Fruit fly (Drosophila melanogaster): ENCODE measurements around the gene CG13385.

CG13385 gene

dm6 chr2L:8417562-8417961, 21.1 kb downstream of the CG13385 start:
- TF ChIP-seq CG12605 (GFP tag; IDR thresholded peaks at IDR 0.05): no peak

- no peak for TF ChIP-seq D1 (tag; optimal IDR thresholded peaks at IDR 0.05)
- TF ChIP-seq CG13204 (GFP tag; optimal IDR thresholded peaks at IDR 0.05): peak; percentile 18
- TF ChIP-seq CG12605 (GFP tag; IDR thresholded peaks at IDR 0.05): no peak
- peak; percentile 44 for TF ChIP-seq gl (tag; optimal IDR thresholded peaks at IDR 0.05)
These were observed 21.9 kb downstream of the CG13385 start for dm6 chr2L:8418113-8418885.

dm6 chr2L:8419382-8419940, 23.0 kb downstream of the CG13385 start:
- TF ChIP-seq CG34367 (tag; optimal IDR thresholded peaks at IDR 0.05) (no peak), EcR (GFP tag; optimal IDR thresholded peaks at IDR 0.05) (peak; percentile 94), CG4496 (GFP tag; IDR thresholded peaks at IDR 0.05) (peak; percentile 43; the same call in 1 of the 3 replicates), CG12605 (GFP tag; IDR thresholded peaks at IDR 0.05) (0 out of 2 replicates have a peak, but pooled peaks have one; percentile 18), CG14655 (GFP tag; optimal IDR thresholded peaks at IDR 0.05) (peak; percentile 1), Pif1B (GFP tag; optimal IDR thresholded peaks at IDR 0.05) (no peak), CG8159 (tag; optimal IDR thresholded peaks at IDR 0.05) (no peak), gl (tag; optimal IDR thresholded peaks at IDR 0.05) (peak; percentile 58), CG13204 (GFP tag; optimal IDR thresholded peaks at IDR 0.05) (peak; percentile 75), CG15710 (tag; optimal IDR thresholded peaks at IDR 0.05) (peak; percentile 28)

- TF ChIP-seq CG4496 (GFP tag; IDR thresholded peaks at IDR 0.05) (peak; percentile 57; the same call in 1 of the 3 replicates), Ets98B (GFP tag; IDR thresholded peaks at IDR 0.05) (no peak), CG15710 (tag; optimal IDR thresholded peaks at IDR 0.05) (peak; percentile 11), Snoo (tag; optimal IDR thresholded peaks at IDR 0.05) (no peak), CG17806 (tag; optimal IDR thresholded peaks at IDR 0.05) (peak; percentile 24), Pif1B (GFP tag; optimal IDR thresholded peaks at IDR 0.05) (peak; percentile 6), fd96Ca (GFP tag; IDR thresholded peaks at IDR 0.05) (no peak), CG34367 (tag; optimal IDR thresholded peaks at IDR 0.05) (peak; percentile 43), CG32121 (GFP tag; IDR thresholded peaks at IDR 0.05) (no peak), CG12605 (GFP tag; IDR thresholded peaks at IDR 0.05) (peak; percentile 36; the same call in 1 of the 2 replicates), CG10348 (GFP tag; IDR thresholded peaks at IDR 0.05) (no peak), CG13204 (GFP tag; optimal IDR thresholded peaks at IDR 0.05) (peak; percentile 66), CG9948 (tag; optimal IDR thresholded peaks at IDR 0.05) (no peak), CG8159 (tag; optimal IDR thresholded peaks at IDR 0.05) (peak; percentile 38), EcR (GFP tag; optimal IDR thresholded peaks at IDR 0.05) (peak; percentile 31), CG14655 (GFP tag; optimal IDR thresholded peaks at IDR 0.05) (peak; percentile 22), Pif1A (GFP tag; optimal IDR thresholded peaks at IDR 0.05) (peak; percentile 47), CG8301 (tag; optimal IDR thresholded peaks at IDR 0.05) (peak; percentile 7), gl (tag; optimal IDR thresholded peaks at IDR 0.05) (peak; percentile 69), rn (GFP tag; IDR thresholded peaks at IDR 0.05) (no peak), D1 (tag; optimal IDR thresholded peaks at IDR 0.05) (no peak)
These were observed 23.9 kb downstream of the CG13385 start for dm6 chr2L:8420259-8420930.

- TF ChIP-seq CG10348 (GFP tag; IDR thresholded peaks at IDR 0.05) (no peak), EcR (GFP tag; optimal IDR thresholded peaks at IDR 0.05) (no peak), CG12605 (GFP tag; IDR thresholded peaks at IDR 0.05) (no peak), CG32121 (GFP tag; IDR thresholded peaks at IDR 0.05) (no peak), Snoo (tag; optimal IDR thresholded peaks at IDR 0.05) (no peak), Pif1B (GFP tag; optimal IDR thresholded peaks at IDR 0.05) (no peak)
These were observed 25.3 kb downstream of the CG13385 start for dm6 chr2L:8421717-8422116.

dm6 chr2L:8423047-8423446, 26.6 kb downstream of the CG13385 start:
- no peak for TF ChIP-seq CG8159 (tag; optimal IDR thresholded peaks at IDR 0.05)
- TF ChIP-seq gl (tag; optimal IDR thresholded peaks at IDR 0.05): no peak
- no peak for TF ChIP-seq CG10348 (GFP tag; IDR thresholded peaks at IDR 0.05)
- no peak for TF ChIP-seq CG9948 (tag; optimal IDR thresholded peaks at IDR 0.05)
- TF ChIP-seq CG17806 (tag; optimal IDR thresholded peaks at IDR 0.05): no peak
- TF ChIP-seq CG15710 (tag; optimal IDR thresholded peaks at IDR 0.05): no peak
- no peak for TF ChIP-seq Ets98B (GFP tag; IDR thresholded peaks at IDR 0.05)
- no peak for TF ChIP-seq D1 (tag; optimal IDR thresholded peaks at IDR 0.05)
- no peak for TF ChIP-seq CG8301 (tag; optimal IDR thresholded peaks at IDR 0.05)
- no peak for TF ChIP-seq EcR (GFP tag; optimal IDR thresholded peaks at IDR 0.05)
- no peak for TF ChIP-seq rn (GFP tag; IDR thresholded peaks at IDR 0.05)
- no peak for TF ChIP-seq Snoo (tag; optimal IDR thresholded peaks at IDR 0.05)
- TF ChIP-seq CG12605 (GFP tag; IDR thresholded peaks at IDR 0.05): no peak
- TF ChIP-seq CG13204 (GFP tag; optimal IDR thresholded peaks at IDR 0.05): no peak
- no peak for TF ChIP-seq CG4496 (GFP tag; IDR thresholded peaks at IDR 0.05)
- TF ChIP-seq Pif1B (GFP tag; optimal IDR thresholded peaks at IDR 0.05): no peak

All from whole organism, pupa.